Fruit fly (Drosophila melanogaster) whole organism, embryonic: Measurements from ENCODE around the gene CG3919.
A peak's percentile ranks its signal among the peaks of the same experiment; 100 is the strongest.

Experiments
- B-H1 ChIP-seq: fragments of 200-800 bp; sonication (Bioruptor generic); IDR thresholded peaks from 3 replicates; pipeline ENCODE4 v1.3.6; 2022; ENCODE audit warnings: missing biosample characterization, missing genetic modification characterization
- CG10147 ChIP-seq: fragments of 200-800 bp; sonication (Bioruptor generic); optimal IDR thresholded peaks from 2 replicates; lab custom pipeline; 2019; ENCODE audit warnings: missing biosample characterization, mild to moderate bottlenecking, missing genetic modification characterization, moderate library complexity
- CG10654 ChIP-seq: fragments of 200-800 bp; sonication (Bioruptor generic); optimal IDR thresholded peaks from 2 replicates; lab custom pipeline; 2016; ENCODE audit warnings: missing biosample characterization, missing genetic modification characterization
- CG11504 ChIP-seq: fragments of 200-800 bp; sonication (Bioruptor generic); optimal IDR thresholded peaks from 3 replicates; lab custom pipeline; 2019; ENCODE audit warnings: missing biosample characterization, mild to moderate bottlenecking, missing genetic modification characterization, moderate library complexity
- CG13624 ChIP-seq: fragments of 200-800 bp; sonication (Bioruptor generic); optimal IDR thresholded peaks from 2 replicates; lab custom pipeline; 2016; ENCODE audit warnings: missing biosample characterization, missing genetic modification characterization
- CG14014 ChIP-seq: fragments of 200-800 bp; sonication (Bioruptor generic); IDR thresholded peaks from 2 replicates; pipeline ENCODE4 v1.3.6; 2022; ENCODE audit warnings: missing biosample characterization, missing genetic modification characterization
- CG14441 ChIP-seq: fragments of 200-800 bp; sonication (Bioruptor generic); IDR thresholded peaks from 2 replicates; pipeline ENCODE4 v1.3.6; 2022; ENCODE audit warnings: missing biosample characterization, missing genetic modification characterization
- CG1602 ChIP-seq: fragments of 200-800 bp; sonication (Bioruptor generic); optimal IDR thresholded peaks from 3 replicates; lab custom pipeline; 2016; ENCODE audit warnings: missing biosample characterization, missing genetic modification characterization
- CG17328 ChIP-seq: fragments of 200-800 bp; sonication (Bioruptor generic); IDR thresholded peaks from 2 replicates; pipeline ENCODE4 v1.3.6; 2022; ENCODE audit warnings: missing biosample characterization, missing genetic modification characterization
- CG17361 ChIP-seq: fragments of 200-800 bp; sonication (Bioruptor generic); IDR thresholded peaks from 3 replicates; pipeline ENCODE4 v1.3.6; 2022; ENCODE audit warnings: missing biosample characterization, missing genetic modification characterization
- CG2199 ChIP-seq: fragments of 200-800 bp; sonication (Bioruptor generic); IDR thresholded peaks from 3 replicates; pipeline ENCODE4 v1.3.6; 2022; ENCODE audit warnings: missing biosample characterization, missing genetic modification characterization
- CG32772 ChIP-seq: fragments of 200-800 bp; sonication (Bioruptor generic); IDR thresholded peaks from 2 replicates; pipeline ENCODE4 v1.3.6; 2022; ENCODE audit warnings: missing biosample characterization, missing genetic modification characterization
- CG3838 ChIP-seq: fragments of 200-800 bp; sonication (Bioruptor generic); optimal IDR thresholded peaks from 3 replicates; lab custom pipeline; 2016; ENCODE audit warnings: missing biosample characterization, missing genetic modification characterization
- CG6854 ChIP-seq: fragments of 200-800 bp; sonication (Bioruptor generic); optimal IDR thresholded peaks from 3 replicates; lab custom pipeline; 2017; ENCODE audit warnings: missing biosample characterization, mild to moderate bottlenecking, missing genetic modification characterization
- CG9609 ChIP-seq: fragments of 200-800 bp; sonication (Bioruptor generic); optimal IDR thresholded peaks from 3 replicates; lab custom pipeline; 2016; ENCODE audit warnings: missing biosample characterization, missing genetic modification characterization
- CTCF ChIP-seq: fragments of 200-800 bp; sonication (Bioruptor generic); optimal IDR thresholded peaks from 2 replicates; lab custom pipeline; 2017; ENCODE audit warnings: missing biosample characterization, mild to moderate bottlenecking, missing genetic modification characterization, moderate library complexity
- Jarid2 ChIP-seq: fragments of 200-800 bp; sonication (Bioruptor generic); optimal IDR thresholded peaks from 3 replicates; lab custom pipeline; 2017; ENCODE audit warnings: mild to moderate bottlenecking, missing biosample characterization, missing genetic modification reagents, missing genetic modification characterization
- Lim3 ChIP-seq: fragments of 200-800 bp; sonication (Bioruptor generic); IDR thresholded peaks from 2 replicates; pipeline ENCODE4 v1.3.6; 2022; ENCODE audit warnings: missing biosample characterization, missing genetic modification characterization
- Lpt ChIP-seq: fragments of >200 bp; optimal IDR thresholded peaks from 2 replicates; lab custom pipeline; 2018; ENCODE audit warnings: missing biosample characterization, missing genetic modification characterization
- NC2α ChIP-seq: fragments of 200-800 bp; sonication (Bioruptor generic); optimal IDR thresholded peaks from 2 replicates; lab custom pipeline; 2016; ENCODE audit warnings: missing biosample characterization, missing genetic modification characterization
- Ravus ChIP-seq: fragments of 200-800 bp; sonication (Bioruptor generic); IDR thresholded peaks from 2 replicates; pipeline ENCODE4 v1.3.6; 2022; ENCODE audit warnings: missing biosample characterization, missing genetic modification characterization
- Sry-β ChIP-seq: fragments of 200-800 bp; sonication (Bioruptor generic); optimal IDR thresholded peaks from 2 replicates; lab custom pipeline; 2018; ENCODE audit warnings: missing biosample characterization, mild to moderate bottlenecking, missing genetic modification characterization, moderate library complexity
- Xrp1 ChIP-seq: fragments of 200-800 bp; sonication (Bioruptor generic); IDR thresholded peaks from 2 replicates; pipeline ENCODE4 v1.3.6; 2022; ENCODE audit warnings: missing biosample characterization, missing genetic modification characterization
- amos ChIP-seq: fragments of 200-800 bp; sonication (Bioruptor generic); IDR thresholded peaks from 2 replicates; pipeline ENCODE4 v1.3.6; 2022; ENCODE audit warnings: missing biosample characterization, missing genetic modification characterization; ENCODE audit not compliant: partially characterized antibody
- cad ChIP-seq: fragments of >200 bp; optimal IDR thresholded peaks from 2 replicates; lab custom pipeline; 2017; ENCODE audit warnings: missing biosample characterization, missing genetic modification characterization
- cas ChIP-seq: fragments of 200-800 bp; sonication (Bioruptor generic); IDR thresholded peaks from 2 replicates; pipeline ENCODE4 v1.3.6; 2022; ENCODE audit warnings: missing biosample characterization, missing genetic modification characterization
- dmrt99B ChIP-seq: fragments of 200-800 bp; sonication (Bioruptor generic); optimal IDR thresholded peaks from 2 replicates; lab custom pipeline; 2018; ENCODE audit warnings: missing biosample characterization, mild to moderate bottlenecking, missing genetic modification characterization, moderate library complexity
- gem ChIP-seq: fragments of 200-800 bp; sonication (Bioruptor generic); optimal IDR thresholded peaks from 2 replicates; lab custom pipeline; 2019; ENCODE audit warnings: missing biosample characterization, mild to moderate bottlenecking, missing genetic modification characterization, moderate library complexity
- kah ChIP-seq: fragments of 200-800 bp; sonication (Bioruptor generic); optimal IDR thresholded peaks from 2 replicates; lab custom pipeline; 2018; ENCODE audit warnings: missing biosample characterization, mild to moderate bottlenecking, missing genetic modification characterization
- klu ChIP-seq: fragments of 200-800 bp; sonication (Bioruptor generic); IDR thresholded peaks from 2 replicates; pipeline ENCODE4 v1.3.6; 2022; ENCODE audit warnings: missing biosample characterization, missing genetic modification characterization
- mam ChIP-seq: fragments of 200-800 bp; sonication (Bioruptor generic); optimal IDR thresholded peaks from 3 replicates; lab custom pipeline; 2016; ENCODE audit warnings: missing biosample characterization, missing genetic modification characterization
- mld ChIP-seq: fragments of 200-800 bp; sonication (Bioruptor generic); IDR thresholded peaks from 3 replicates; pipeline ENCODE4 v1.3.6; 2022; ENCODE audit warnings: missing biosample characterization, missing genetic modification characterization; ENCODE audit not compliant: partially characterized antibody
- pb ChIP-seq: fragments of 200-800 bp; sonication (Bioruptor generic); optimal IDR thresholded peaks from 3 replicates; lab custom pipeline; 2016; ENCODE audit warnings: missing biosample characterization, missing genetic modification characterization
- pho ChIP-seq: fragments of 200-800 bp; sonication (Bioruptor generic); optimal IDR thresholded peaks from 2 replicates; lab custom pipeline; 2016; ENCODE audit warnings: missing biosample characterization, missing genetic modification characterization
- schlank ChIP-seq: fragments of 200-800 bp; sonication (Bioruptor generic); optimal IDR thresholded peaks from 2 replicates; lab custom pipeline; 2018; ENCODE audit warnings: missing biosample characterization, mild to moderate bottlenecking, missing genetic modification characterization
- sens ChIP-seq: fragments of 200-800 bp; sonication (Bioruptor generic); peaks from one replicate; lab custom pipeline; 2016; ENCODE audit warnings: missing biosample characterization, missing genetic modification characterization
- sisA ChIP-seq: fragments of 200-800 bp; sonication (Bioruptor generic); IDR thresholded peaks from 2 replicates; pipeline ENCODE4 v1.3.6; 2022; ENCODE audit warnings: missing biosample characterization, missing genetic modification characterization
- stwl ChIP-seq: fragments of 200-800 bp; sonication (Bioruptor generic); optimal IDR thresholded peaks from 3 replicates; lab custom pipeline; 2018; ENCODE audit warnings: missing biosample characterization, mild to moderate bottlenecking, missing genetic modification characterization, moderate library complexity
- trem ChIP-seq: fragments of 200-800 bp; optimal IDR thresholded peaks from 3 replicates; lab custom pipeline; 2019; ENCODE audit warnings: missing biosample characterization, mild to moderate bottlenecking, missing genetic modification characterization, moderate library complexity
- unpg ChIP-seq: fragments of 200-800 bp; sonication (Bioruptor generic); optimal IDR thresholded peaks from 3 replicates; lab custom pipeline; 2018; ENCODE audit warnings: missing biosample characterization, mild to moderate bottlenecking, missing genetic modification characterization, moderate library complexity
- z ChIP-seq: fragments of 200-800 bp; sonication (Bioruptor generic); IDR thresholded peaks from 3 replicates; pipeline ENCODE4 v1.3.6; 2022; ENCODE audit warnings: missing biosample characterization, missing genetic modification characterization
- zf30C ChIP-seq: fragments of 200-800 bp; sonication (Bioruptor generic); optimal IDR thresholded peaks from 3 replicates; lab custom pipeline; 2018; ENCODE audit warnings: missing biosample characterization, mild to moderate bottlenecking, missing genetic modification characterization
- zfh1 ChIP-seq: fragments of 200-800 bp; sonication (Bioruptor generic); IDR thresholded peaks from 3 replicates; pipeline ENCODE4 v1.3.6; 2022; ENCODE audit warnings: missing biosample characterization, missing genetic modification characterization

CG3919 gene

dm6 chr3L:14389242-14389641 lies 21.2 kb upstream of the CG3919 start:
- TF ChIP-seq CG17361 (GFP tag; lab: Robert Waterston, UW) (no peak), CG6854 (GFP tag; lab: Kevin White, UChicago) (no peak), sens (GFP tag; lab: Kevin White, UChicago) (peak; percentile 53)

dm6 chr3L:14397020-14397602 lies 13.3 kb upstream of the CG3919 start:
- TF ChIP-seq Lim3 (GFP tag; lab: Robert Waterston, UW) (no peak), zf30C (GFP tag; lab: Kevin White, UChicago) (no peak), Jarid2 (GFP tag; lab: Kevin White, UChicago) (no peak), Ravus (GFP tag; lab: Robert Waterston, UW) (no peak), schlank (tag; lab: Kevin White, UChicago) (no peak), CG13624 (no peak), CTCF (GFP tag; lab: Kevin White, UChicago) (peak; percentile 91), unpg (GFP tag; lab: Kevin White, UChicago) (no peak), sens (GFP tag; lab: Kevin White, UChicago) (peak; percentile 4), CG11504 (tag; lab: Kevin White, UChicago) (peak; percentile 30), Lpt (GFP tag; lab: Kevin White, UChicago) (no peak), pb (GFP tag; lab: Kevin White, UChicago) (no peak), mam (no peak), stwl (tag; lab: Kevin White, UChicago) (peak; percentile 84), CG9609 (GFP tag; lab: Kevin White, UChicago) (no peak), cas (GFP tag; lab: Robert Waterston, UW) (no peak), CG10147 (GFP tag; lab: Kevin White, UChicago) (no peak), CG17361 (GFP tag; lab: Robert Waterston, UW) (peak; percentile 25; the same call in 1 of the 3 replicates), NC2α (no peak), CG2199 (GFP tag; lab: Robert Waterston, UW) (no peak)

dm6 chr3L:14399873-14400272 lies 10.6 kb upstream of the CG3919 start:
- TF ChIP-seq kah (no peak), CTCF (GFP tag; lab: Kevin White, UChicago) (no peak), stwl (tag; lab: Kevin White, UChicago) (peak; percentile 64), CG10654 (GFP tag; lab: Kevin White, UChicago) (no peak), amos (GFP tag; lab: Robert Waterston, UW) (no peak), Xrp1 (GFP tag; lab: Robert Waterston, UW) (no peak), klu (GFP tag; lab: Robert Waterston, UW) (no peak), z (GFP tag; lab: Robert Waterston, UW) (no peak), CG1602 (GFP tag; lab: Kevin White, UChicago) (no peak), Sry-β (GFP tag; lab: Kevin White, UChicago) (peak; percentile 52), mld (GFP tag; lab: Robert Waterston, UW) (no peak), CG11504 (tag; lab: Kevin White, UChicago) (peak; percentile 65), CG32772 (no peak), CG14014 (no peak), cad (GFP tag; lab: Kevin White, UChicago) (peak; percentile 21), pho (GFP tag; lab: Kevin White, UChicago) (no peak), zfh1 (0 out of 3 replicates have a peak, but pooled peaks have one; percentile 23), CG6854 (GFP tag; lab: Kevin White, UChicago) (no peak), CG17328 (GFP tag; lab: Robert Waterston, UW) (no peak), CG14441 (GFP tag; lab: Robert Waterston, UW) (no peak), CG3838 (no peak), sisA (no peak), B-H1 (GFP tag; lab: Robert Waterston, UW) (no peak), gem (tag; lab: Kevin White, UChicago) (no peak), dmrt99B (tag; lab: Kevin White, UChicago) (no peak), trem (tag; lab: Kevin White, UChicago) (peak; percentile 82)
